Worm (Caenorhabditis elegans) whole organism, L3 larva: ENCODE results near the gene R02D5.8.

Experiments
- R02D3.7 ChIP-seq: fragments of 150-350 bp; optimal IDR thresholded peaks from 2 replicates; lab custom pipeline; 2014; ENCODE audit warnings: missing biosample characterization, missing genetic modification characterization
- elt-3 ChIP-seq, 3 experiments: fragments of 150-350 bp in 1 of 3; sonication (generic microtip) in 2 of 3; optimal IDR thresholded peaks; 2 replicates in 2 of 3; 4 replicates in 1 of 3; lab custom pipeline; 2014 to 2017; ENCODE audit warnings: missing biosample characterization in 3 of 3, missing genetic modification characterization in 3 of 3
- fkh-10 ChIP-seq: sonication (generic microtip); optimal IDR thresholded peaks from 2 replicates; lab custom pipeline; 2017; ENCODE audit warnings: missing biosample characterization, missing genetic modification reagents, missing genetic modification characterization
- nfya-1 ChIP-seq: sonication (generic microtip); optimal IDR thresholded peaks from 2 replicates; lab custom pipeline; 2017; ENCODE audit warnings: missing genetic modification characterization, mild to moderate bottlenecking, missing compliant biosample characterization, antibody characterized with exemption, moderate library complexity; ENCODE audit not compliant: insufficient read depth
- nhr-12 ChIP-seq: fragments of 150-350 bp; optimal IDR thresholded peaks from 2 replicates; lab custom pipeline; 2014; ENCODE audit warnings: missing biosample characterization, missing genetic modification characterization
- nhr-23 ChIP-seq: fragments of 150-350 bp; optimal IDR thresholded peaks from 2 replicates; lab custom pipeline; 2014; ENCODE audit warnings: missing biosample characterization, missing genetic modification reagents, missing genetic modification characterization
- nhr-237 ChIP-seq: fragments of 150-350 bp; optimal IDR thresholded peaks from 2 replicates; lab custom pipeline; 2014; ENCODE audit warnings: missing biosample characterization, missing genetic modification characterization
- unc-62 ChIP-seq: fragments of 150-350 bp; sonication (generic microtip); optimal IDR thresholded peaks from 4 replicates; lab custom pipeline; 2014; ENCODE audit warnings: missing biosample characterization, missing genetic modification reagents, missing genetic modification characterization
- zag-1 ChIP-seq: fragments of 150-350 bp; optimal IDR thresholded peaks from 2 replicates; lab custom pipeline; 2014; ENCODE audit warnings: missing biosample characterization, missing genetic modification characterization
- ztf-11 ChIP-seq: fragments of 150-350 bp; optimal IDR thresholded peaks from 2 replicates; lab custom pipeline; 2014; ENCODE audit warnings: missing biosample characterization, missing genetic modification characterization

- TF ChIP-seq fkh-10 (no peak), nhr-237 (no peak), elt-3 (tag; optimal IDR thresholded peaks at IDR 0.05; lab: Kevin White, UChicago) (no peak), nhr-23 (tag; lab: Kevin White, UChicago) (no peak), unc-62 (GFP tag; lab: Kevin White, UChicago) (no peak), zag-1 (no peak), nfya-1 (tag; lab: Kevin White, UChicago) (no peak), R02D3.7 (tag; lab: Kevin White, UChicago) (no peak), nhr-12 (tag; lab: Kevin White, UChicago) (no peak), ztf-11 (no peak)
Observed at ce11 chrV:14556187-14556586, 37.0 kb upstream of the R02D5.8 start, which contains the start of gene srg-47.
